Fruit fly (Drosophila melanogaster): ENCODE data around the gene Mgat4b.

- TF ChIP-seq CG8119 (GFP tag; IDR thresholded peaks at IDR 0.05): no peak
- TF ChIP-seq pdm3 (GFP tag; optimal IDR thresholded peaks at IDR 0.05): no peak
- TF ChIP-seq Ets96B (tag; optimal IDR thresholded peaks at IDR 0.05): no peak
- TF ChIP-seq Sox102F (GFP tag; optimal IDR thresholded peaks at IDR 0.05): no peak
- TF ChIP-seq CG6276 (GFP tag; optimal IDR thresholded peaks at IDR 0.05): no peak
- TF ChIP-seq fd59A (GFP tag; optimal IDR thresholded peaks at IDR 0.05): no peak
- no peak for TF ChIP-seq eg (GFP tag; IDR thresholded peaks at IDR 0.05)
- TF ChIP-seq fkh (GFP tag; optimal IDR thresholded peaks at IDR 0.05): no peak
- TF ChIP-seq CG7368 (GFP tag; optimal IDR thresholded peaks at IDR 0.05): no peak
- no peak for TF ChIP-seq Gug (GFP tag; IDR thresholded peaks at IDR 0.05)
- no peak for TF ChIP-seq CG6792 (GFP tag; optimal IDR thresholded peaks at IDR 0.05)
- no peak for TF ChIP-seq acj6 (GFP tag; optimal IDR thresholded peaks at IDR 0.05)
Measured at dm6 chr3L:14782626-14783362, 13.7 kb upstream of the Mgat4b start.
